Fruit fly (Drosophila melanogaster) whole organism, embryonic: ENCODE measurements around the gene SP1173.
A peak's percentile ranks its signal among the peaks of the same experiment; 100 is the strongest.

Experiments used
- C15 ChIP-seq: fragments of 200-800 bp; sonication (Bioruptor generic); IDR thresholded peaks from 3 replicates; pipeline ENCODE4 v1.3.6; 2022; ENCODE audit warnings: missing biosample characterization, missing genetic modification characterization
- CG10321 ChIP-seq: fragments of 200-800 bp; sonication (Bioruptor generic); IDR thresholded peaks from 2 replicates; pipeline ENCODE4 v1.3.6; 2022; ENCODE audit warnings: missing biosample characterization, missing genetic modification characterization
- CG10462 ChIP-seq: fragments of 200-800 bp; sonication (Bioruptor generic); optimal IDR thresholded peaks from 2 replicates; lab custom pipeline; 2016; ENCODE audit warnings: missing biosample characterization, missing genetic modification characterization
- CG10979 ChIP-seq: fragments of 200-800 bp; sonication (Bioruptor generic); optimal IDR thresholded peaks from 2 replicates; lab custom pipeline; 2018; ENCODE audit warnings: missing biosample characterization, mild to moderate bottlenecking, missing genetic modification characterization, moderate library complexity
- CG11093 ChIP-seq: fragments of 200-800 bp; sonication (Bioruptor generic); IDR thresholded peaks from 3 replicates; pipeline ENCODE4 v1.3.6; 2022; ENCODE audit warnings: missing biosample characterization, missing genetic modification characterization
- CG11723 ChIP-seq: fragments of 200-800 bp; sonication (Bioruptor generic); optimal IDR thresholded peaks from 2 replicates; lab custom pipeline; 2017; ENCODE audit warnings: missing biosample characterization, mild to moderate bottlenecking, missing genetic modification characterization
- CG13775 ChIP-seq: fragments of 200-800 bp; sonication (Bioruptor generic); optimal IDR thresholded peaks from 3 replicates; lab custom pipeline; 2017; ENCODE audit warnings: missing biosample characterization, mild to moderate bottlenecking, missing genetic modification characterization
- CG14050 ChIP-seq: fragments of 200-800 bp; sonication (Bioruptor generic); IDR thresholded peaks from 3 replicates; pipeline ENCODE4 v1.3.6; 2022; ENCODE audit warnings: missing biosample characterization, missing genetic modification characterization
- CG15073 ChIP-seq: fragments of 200-800 bp; sonication (Bioruptor generic); optimal IDR thresholded peaks from 2 replicates; lab custom pipeline; 2016; ENCODE audit warnings: missing biosample characterization, missing genetic modification characterization
- CG18011 ChIP-seq: fragments of 200-800 bp; sonication (Bioruptor generic); optimal IDR thresholded peaks from 2 replicates; lab custom pipeline; 2017; ENCODE audit warnings: missing biosample characterization, missing genetic modification characterization, mild to moderate bottlenecking, moderate library complexity, missing genotype
- CG18262 ChIP-seq: fragments of 200-800 bp; optimal IDR thresholded peaks from 3 replicates; lab custom pipeline; 2019; ENCODE audit warnings: missing biosample characterization, mild to moderate bottlenecking, missing genetic modification characterization, moderate library complexity
- CG18619 ChIP-seq: fragments of 200-800 bp; sonication (Bioruptor generic); optimal IDR thresholded peaks from 3 replicates; lab custom pipeline; 2017; ENCODE audit warnings: missing biosample characterization, mild to moderate bottlenecking, missing genetic modification characterization
- CG30020 ChIP-seq: fragments of 200-800 bp; optimal IDR thresholded peaks from 2 replicates; lab custom pipeline; 2019; ENCODE audit warnings: missing biosample characterization, mild to moderate bottlenecking, missing genetic modification characterization, moderate library complexity
- CG32772 ChIP-seq: fragments of 200-800 bp; sonication (Bioruptor generic); IDR thresholded peaks from 2 replicates; pipeline ENCODE4 v1.3.6; 2022; ENCODE audit warnings: missing biosample characterization, missing genetic modification characterization
- CG34422 ChIP-seq: fragments of 200-800 bp; sonication (Bioruptor generic); IDR thresholded peaks from 3 replicates; pipeline ENCODE4 v1.3.6; 2022; ENCODE audit warnings: missing biosample characterization, missing genetic modification characterization
- CG4730 ChIP-seq: fragments of 200-800 bp; sonication (Bioruptor generic); IDR thresholded peaks from 2 replicates; pipeline ENCODE4 v1.3.6; 2022; ENCODE audit warnings: missing biosample characterization, missing genetic modification characterization
- CG6813 ChIP-seq: fragments of 200-800 bp; sonication (Bioruptor generic); optimal IDR thresholded peaks from 2 replicates; lab custom pipeline; 2017; ENCODE audit warnings: missing biosample characterization, missing genetic modification characterization, mild to moderate bottlenecking, moderate library complexity, missing genetic modification reagents
- CG7271 ChIP-seq: fragments of 200-800 bp; sonication (Bioruptor generic); optimal IDR thresholded peaks from 2 replicates; lab custom pipeline; 2018; ENCODE audit warnings: missing biosample characterization, mild to moderate bottlenecking, missing genetic modification characterization, moderate library complexity
- CG8359 ChIP-seq: fragments of 200-800 bp; sonication (Bioruptor generic); optimal IDR thresholded peaks from 2 replicates; lab custom pipeline; 2017; ENCODE audit warnings: missing biosample characterization, mild to moderate bottlenecking, missing genetic modification characterization, borderline replicate concordance
- CG8944 ChIP-seq: fragments of 200-800 bp; sonication (Bioruptor generic); optimal IDR thresholded peaks from 3 replicates; lab custom pipeline; 2016; ENCODE audit warnings: missing biosample characterization, missing genetic modification characterization
- CHES-1-like ChIP-seq: fragments of 200-800 bp; sonication (Bioruptor generic); optimal IDR thresholded peaks from 2 replicates; lab custom pipeline; 2016; ENCODE audit warnings: missing biosample characterization, missing genetic modification characterization
- Dip2 ChIP-seq: fragments of 200-800 bp; sonication (Bioruptor generic); IDR thresholded peaks from 2 replicates; pipeline ENCODE4 v1.3.6; 2022; ENCODE audit warnings: missing biosample characterization, missing genetic modification characterization
- Elba2 ChIP-seq: fragments of 200-800 bp; sonication (Bioruptor generic); optimal IDR thresholded peaks from 3 replicates; lab custom pipeline; 2016; ENCODE audit warnings: missing biosample characterization, missing genetic modification characterization
- Fer2 ChIP-seq: fragments of 200-800 bp; sonication (Bioruptor generic); optimal IDR thresholded peaks from 2 replicates; lab custom pipeline; 2018; ENCODE audit warnings: missing biosample characterization, mild to moderate bottlenecking, missing genetic modification characterization, moderate library complexity
- Hand ChIP-seq: fragments of 200-800 bp; sonication (Bioruptor generic); optimal IDR thresholded peaks from 2 replicates; lab custom pipeline; 2017; ENCODE audit warnings: mild to moderate bottlenecking, missing biosample characterization, missing genetic modification reagents, missing genetic modification characterization
- Mad ChIP-seq: fragments of 200-800 bp; sonication (Bioruptor generic); optimal IDR thresholded peaks from 2 replicates; lab custom pipeline; 2016; ENCODE audit warnings: missing biosample characterization, missing genetic modification characterization
- Optix ChIP-seq: fragments of 200-800 bp; sonication (Bioruptor generic); IDR thresholded peaks from 3 replicates; pipeline ENCODE4 v1.3.6; 2022; ENCODE audit warnings: missing biosample characterization, missing genetic modification characterization
- Sox102F ChIP-seq: fragments of 200-800 bp; sonication (Bioruptor generic); optimal IDR thresholded peaks from 2 replicates; lab custom pipeline; 2018; ENCODE audit warnings: missing biosample characterization, mild to moderate bottlenecking, missing genetic modification characterization, moderate library complexity
- Spps ChIP-seq: fragments of 200-800 bp; sonication (Bioruptor generic); optimal IDR thresholded peaks from 2 replicates; lab custom pipeline; 2018; ENCODE audit warnings: missing biosample characterization, mild to moderate bottlenecking, missing genetic modification characterization
- Sry-δ ChIP-seq: fragments of 200-800 bp; sonication (Bioruptor generic); optimal IDR thresholded peaks from 2 replicates; lab custom pipeline; 2016; ENCODE audit warnings: missing biosample characterization, missing genetic modification characterization
- YL-1 ChIP-seq: fragments of 200-800 bp; sonication (Bioruptor generic); optimal IDR thresholded peaks from 3 replicates; lab custom pipeline; 2017; ENCODE audit warnings: missing biosample characterization, mild to moderate bottlenecking, missing genetic modification characterization
- cato ChIP-seq: fragments of 200-800 bp; sonication (Bioruptor generic); optimal IDR thresholded peaks from 2 replicates; lab custom pipeline; 2016; ENCODE audit warnings: missing biosample characterization, missing genetic modification characterization, borderline replicate concordance
- danr ChIP-seq: fragments of 200-800 bp; sonication (Bioruptor generic); IDR thresholded peaks from 2 replicates; pipeline ENCODE4 v1.3.6; 2022; ENCODE audit warnings: missing biosample characterization, missing genetic modification characterization
- dimm ChIP-seq: fragments of 200-800 bp; sonication (Bioruptor generic); IDR thresholded peaks from 2 replicates; pipeline ENCODE4 v1.3.6; 2022; ENCODE audit warnings: missing biosample characterization, missing genetic modification characterization
- dysf ChIP-seq: fragments of 200-800 bp; sonication (Bioruptor generic); IDR thresholded peaks from 3 replicates; pipeline ENCODE4 v1.3.6; 2022; ENCODE audit warnings: missing biosample characterization, missing genetic modification characterization
- fd96Cb ChIP-seq: fragments of 200-800 bp; sonication (Bioruptor generic); optimal IDR thresholded peaks from 2 replicates; lab custom pipeline; 2018; ENCODE audit warnings: missing biosample characterization, mild to moderate bottlenecking, missing genetic modification characterization, moderate library complexity
- gsb-n ChIP-seq: fragments of 200-800 bp; sonication (Bioruptor generic); optimal IDR thresholded peaks from 3 replicates; lab custom pipeline; 2018; ENCODE audit warnings: missing biosample characterization, mild to moderate bottlenecking, missing genetic modification characterization
- kni ChIP-seq: fragments of 200-800 bp; sonication (Bioruptor generic); optimal IDR thresholded peaks from 3 replicates; lab custom pipeline; 2017; ENCODE audit warnings: mild to moderate bottlenecking, missing biosample characterization, missing genetic modification reagents, missing genetic modification characterization
- lbe ChIP-seq: fragments of 200-800 bp; sonication (Bioruptor generic); optimal IDR thresholded peaks from 2 replicates; lab custom pipeline; 2016; ENCODE audit warnings: missing biosample characterization, mild to moderate bottlenecking, missing genetic modification characterization
- lilli ChIP-seq: fragments of 200-800 bp; sonication (Bioruptor generic); optimal IDR thresholded peaks from 3 replicates; lab custom pipeline; 2016; ENCODE audit warnings: missing biosample characterization, missing genetic modification characterization
- mam ChIP-seq: fragments of 200-800 bp; sonication (Bioruptor generic); optimal IDR thresholded peaks from 3 replicates; lab custom pipeline; 2016; ENCODE audit warnings: missing biosample characterization, missing genetic modification characterization
- oc ChIP-seq: fragments of 200-800 bp; sonication (Bioruptor generic); optimal IDR thresholded peaks from 2 replicates; lab custom pipeline; 2018; ENCODE audit warnings: missing biosample characterization, mild to moderate bottlenecking, missing genetic modification characterization, moderate library complexity
- pfk ChIP-seq: fragments of 200-800 bp; sonication (Bioruptor generic); optimal IDR thresholded peaks from 2 replicates; lab custom pipeline; 2018; ENCODE audit warnings: missing biosample characterization, mild to moderate bottlenecking, missing genetic modification characterization, moderate library complexity
- pnt ChIP-seq: fragments of 200-800 bp; sonication (Bioruptor generic); optimal IDR thresholded peaks from 3 replicates; lab custom pipeline; 2016; ENCODE audit warnings: missing biosample characterization, missing genetic modification characterization
- ranshi ChIP-seq: fragments of 200-800 bp; sonication (Bioruptor generic); IDR thresholded peaks from 2 replicates; pipeline ENCODE4 v1.3.6; 2022; ENCODE audit warnings: missing biosample characterization, missing genetic modification characterization
- ttk ChIP-seq: fragments of 200-800 bp; sonication (Bioruptor generic); IDR thresholded peaks from 2 replicates; pipeline ENCODE4 v2.1.2; 2022; ENCODE audit warnings: missing biosample characterization, missing genetic modification characterization
- unc-4 ChIP-seq: fragments of 200-800 bp; sonication (Bioruptor generic); IDR thresholded peaks from 2 replicates; pipeline ENCODE4 v1.3.6; 2022; ENCODE audit warnings: missing biosample characterization, missing genetic modification characterization; ENCODE audit not compliant: partially characterized antibody
- usp ChIP-seq: fragments of >200 bp; optimal IDR thresholded peaks from 2 replicates; lab custom pipeline; 2017; ENCODE audit warnings: missing biosample characterization, missing genetic modification characterization
- vfl ChIP-seq: fragments of 200-800 bp; sonication (Bioruptor generic); optimal IDR thresholded peaks from 2 replicates; lab custom pipeline; 2016; ENCODE audit warnings: missing biosample characterization, missing genetic modification characterization
- zen2 ChIP-seq: fragments of 200-800 bp; sonication (Bioruptor generic); IDR thresholded peaks from 3 replicates; pipeline ENCODE4 v1.3.6; 2022; ENCODE audit warnings: missing biosample characterization, missing genetic modification characterization; ENCODE audit not compliant: partially characterized antibody

Gene SP1173

dm6 chr3L:6708995-6709606 is 5.8 kb upstream of the SP1173 start:
- TF ChIP-seq fd96Cb (tag; lab: Kevin White, UChicago) (peak; percentile 47), CG30020 (tag; lab: Kevin White, UChicago) (no peak), ranshi (peak; percentile 80), CG4730 (peak; percentile 72), CG18619 (GFP tag; lab: Kevin White, UChicago) (peak; percentile 90), CG14050 (peak; percentile 77), danr (GFP tag; lab: Robert Waterston, UW) (peak; percentile 75), Dip2 (GFP tag; lab: Robert Waterston, UW) (no peak), CG8359 (peak; percentile 72), C15 (GFP tag; lab: Robert Waterston, UW) (peak; percentile 89), gsb-n (tag; lab: Kevin White, UChicago) (peak; percentile 70), Spps (tag; lab: Kevin White, UChicago) (no peak), vfl (GFP tag; lab: Kevin White, UChicago) (peak; percentile 70), pnt (GFP tag; lab: Kevin White, UChicago) (peak; percentile 40), CG32772 (GFP tag; lab: Robert Waterston, UW) (peak; percentile 78), kni (GFP tag; lab: Kevin White, UChicago) (peak; percentile 30), Elba2 (GFP tag; lab: Kevin White, UChicago) (no peak), CG18262 (tag; lab: Kevin White, UChicago) (peak; percentile 36), dysf (GFP tag; lab: Robert Waterston, UW) (peak; percentile 81; the same call in 2 of the 3 replicates), lilli (GFP tag; lab: Kevin White, UChicago) (peak; percentile 68), CG13775 (GFP tag; lab: Kevin White, UChicago) (peak; percentile 76), CG11093 (GFP tag; lab: Robert Waterston, UW) (peak; percentile 25; the same call in 2 of the 3 replicates), lbe (GFP tag; lab: Kevin White, UChicago) (peak; percentile 44), Mad (GFP tag; lab: Kevin White, UChicago) (peak; percentile 53), ttk (peak; percentile 86), cato (peak; percentile 73), CG6813 (peak; percentile 89), zen2 (GFP tag; lab: Robert Waterston, UW) (no peak), CHES-1-like (GFP tag; lab: Kevin White, UChicago) (peak; percentile 18), CG10979 (tag; lab: Kevin White, UChicago) (no peak), CG7271 (peak; percentile 82), Sox102F (peak; percentile 79), CG10321 (GFP tag; lab: Robert Waterston, UW) (peak; percentile 45; the same call in 1 of the 2 replicates), Hand (GFP tag; lab: Kevin White, UChicago) (peak; percentile 67), Fer2 (peak; percentile 94), pfk (GFP tag; lab: Kevin White, UChicago) (peak; percentile 75), Optix (peak; percentile 74; the same call in 2 of the 3 replicates), unc-4 (no peak), CG11723 (GFP tag; lab: Kevin White, UChicago) (peak; percentile 71), usp (GFP tag; lab: Kevin White, UChicago) (no peak), CG8944 (GFP tag; lab: Kevin White, UChicago) (peak; percentile 43), CG10462 (peak; percentile 39), mam (GFP tag; lab: Kevin White, UChicago) (peak; percentile 69), YL-1 (GFP tag; lab: Kevin White, UChicago) (peak; percentile 32), CG18011 (GFP tag; lab: Kevin White, UChicago) (peak; percentile 96), CG15073 (GFP tag; lab: Kevin White, UChicago) (no peak), oc (tag; lab: Kevin White, UChicago) (no peak), CG34422 (GFP tag; lab: Robert Waterston, UW) (peak; percentile 85), Sry-δ (peak; percentile 13), dimm (GFP tag; lab: Robert Waterston, UW) (peak; percentile 33; the same call in 1 of the 2 replicates)
